Fruit fly (Drosophila melanogaster) whole organism, adult: ENCODE measurements around the gene Cyp4d14.

Experiments
- CG5204 ChIP-seq: fragments of 200-800 bp; sonication (Bioruptor generic); optimal IDR thresholded peaks from 2 replicates; lab custom pipeline; 2016; ENCODE audit warnings: missing biosample characterization, missing genetic modification characterization
- Mnt ChIP-seq: fragments of 200-800 bp; sonication (Bioruptor generic); optimal IDR thresholded peaks from 2 replicates; lab custom pipeline; 2016; ENCODE audit warnings: missing biosample characterization, mild to moderate bottlenecking, missing genetic modification characterization
- bab1 ChIP-seq: fragments of 200-800 bp; sonication (Bioruptor generic); optimal IDR thresholded peaks from 3 replicates; lab custom pipeline; 2019; ENCODE audit warnings: missing biosample characterization, mild to moderate bottlenecking, missing genetic modification characterization, moderate library complexity
- cic ChIP-seq: fragments of 200-800 bp; sonication (Bioruptor generic); optimal IDR thresholded peaks from 2 replicates; lab custom pipeline; 2017; ENCODE audit warnings: missing biosample characterization, mild to moderate bottlenecking, missing genetic modification characterization, moderate library complexity
- kay ChIP-seq: fragments of 200-800 bp; sonication (Bioruptor generic); peaks from one replicate; lab custom pipeline; 2016; ENCODE audit warnings: missing biosample characterization, missing genetic modification characterization, borderline replicate concordance

- TF ChIP-seq kay (GFP tag; lab: Kevin White, UChicago) (no peak), cic (no peak), Mnt (GFP tag; lab: Kevin White, UChicago) (no peak), bab1 (no peak), CG5204 (GFP tag; lab: Kevin White, UChicago) (no peak)
These were observed 9.7 kb downstream of the Cyp4d14 start for dm6 chrX:2165394-2165793.
